Fruit fly (Drosophila melanogaster) whole organism, embryonic: Measurements from ENCODE around the gene CG43925.

ENCODE experiments used
- Adf1 ChIP-seq: fragments of 200-800 bp; sonication (Bioruptor generic); IDR thresholded peaks from 2 replicates; pipeline ENCODE4 v1.3.6; 2022; ENCODE audit warnings: missing biosample characterization, missing genetic modification characterization
- CG11247 ChIP-seq: fragments of 200-800 bp; sonication (Bioruptor generic); IDR thresholded peaks from 2 replicates; pipeline ENCODE4 v1.3.6; 2022; ENCODE audit warnings: missing biosample characterization, missing genetic modification characterization
- CG12659 ChIP-seq: fragments of 200-800 bp; sonication (Bioruptor generic); optimal IDR thresholded peaks from 3 replicates; lab custom pipeline; 2017; ENCODE audit warnings: mild to moderate bottlenecking, missing biosample characterization, missing genetic modification reagents, missing genetic modification characterization
- CG13775 ChIP-seq: fragments of 200-800 bp; sonication (Bioruptor generic); optimal IDR thresholded peaks from 3 replicates; lab custom pipeline; 2017; ENCODE audit warnings: missing biosample characterization, mild to moderate bottlenecking, missing genetic modification characterization
- CG14014 ChIP-seq: fragments of 200-800 bp; sonication (Bioruptor generic); IDR thresholded peaks from 2 replicates; pipeline ENCODE4 v1.3.6; 2022; ENCODE audit warnings: missing biosample characterization, missing genetic modification characterization
- CG15073 ChIP-seq: fragments of 200-800 bp; sonication (Bioruptor generic); optimal IDR thresholded peaks from 2 replicates; lab custom pipeline; 2016; ENCODE audit warnings: missing biosample characterization, missing genetic modification characterization
- CG15269 ChIP-seq: fragments of 200-800 bp; sonication (Bioruptor generic); optimal IDR thresholded peaks from 2 replicates; lab custom pipeline; 2018; ENCODE audit warnings: missing biosample characterization, mild to moderate bottlenecking, missing genetic modification characterization, moderate library complexity
- CG16815 ChIP-seq: fragments of 200-800 bp; sonication (Bioruptor generic); optimal IDR thresholded peaks from 3 replicates; lab custom pipeline; 2017; ENCODE audit warnings: missing biosample characterization, mild to moderate bottlenecking, missing genetic modification characterization
- CG17568 ChIP-seq: fragments of 200-800 bp; sonication (Bioruptor generic); optimal IDR thresholded peaks from 2 replicates; lab custom pipeline; 2018; ENCODE audit warnings: missing biosample characterization, mild to moderate bottlenecking, missing genetic modification characterization, moderate library complexity
- CG32767 ChIP-seq: fragments of 200-800 bp; sonication (Bioruptor generic); IDR thresholded peaks from 2 replicates; pipeline ENCODE4 v1.3.6; 2022; ENCODE audit warnings: missing biosample characterization, missing genetic modification characterization
- CG3726 ChIP-seq: fragments of 200-800 bp; sonication (Bioruptor generic); IDR thresholded peaks from 3 replicates; pipeline ENCODE4, ENCODE4 v1.3.6; 2022; ENCODE audit warnings: missing biosample characterization, missing genetic modification characterization
- CG4707 ChIP-seq: fragments of 200-800 bp; sonication (Bioruptor generic); optimal IDR thresholded peaks from 2 replicates; lab custom pipeline; 2018; ENCODE audit warnings: missing biosample characterization, mild to moderate bottlenecking, missing genetic modification characterization, moderate library complexity
- CG6689 ChIP-seq: fragments of 200-800 bp; sonication (Bioruptor generic); IDR thresholded peaks from 2 replicates; pipeline ENCODE4 v1.3.6; 2022; ENCODE audit warnings: missing biosample characterization, missing genetic modification characterization
- CG7745 ChIP-seq: fragments of 200-800 bp; sonication (Bioruptor generic); optimal IDR thresholded peaks from 2 replicates; lab custom pipeline; 2018; ENCODE audit warnings: missing biosample characterization, mild to moderate bottlenecking, missing genetic modification characterization, moderate library complexity
- CG8765 ChIP-seq: fragments of 200-800 bp; sonication (Bioruptor generic); IDR thresholded peaks from 2 replicates; pipeline ENCODE4 v1.3.6; 2022; ENCODE audit warnings: missing biosample characterization, missing genetic modification characterization
- CkIIα-i1 ChIP-seq: fragments of 200-800 bp; sonication (Bioruptor generic); IDR thresholded peaks from 2 replicates; pipeline ENCODE4 v1.3.6; 2022; ENCODE audit warnings: missing biosample characterization, missing genetic modification characterization
- CoRest ChIP-seq: fragments of 200-800 bp; sonication (Bioruptor generic); optimal IDR thresholded peaks from 3 replicates; lab custom pipeline; 2018; ENCODE audit warnings: missing biosample characterization, mild to moderate bottlenecking, missing genetic modification characterization, moderate library complexity
- Dll ChIP-seq: fragments of 200-800 bp; sonication (Bioruptor generic); IDR thresholded peaks from 4 replicates; pipeline ENCODE4 v1.3.6; 2022; ENCODE audit warnings: missing biosample characterization, missing genetic modification characterization; ENCODE audit not compliant: partially characterized antibody
- E2f1 ChIP-seq: fragments of 200-800 bp; sonication (Bioruptor generic); IDR thresholded peaks from 2 replicates; pipeline ENCODE4 v1.3.6; 2022; ENCODE audit warnings: missing biosample characterization, missing genetic modification characterization
- Gsc ChIP-seq: fragments of 200-800 bp; sonication (Bioruptor generic); IDR thresholded peaks from 2 replicates; pipeline ENCODE4 v1.3.6; 2022; ENCODE audit warnings: missing biosample characterization, missing genetic modification characterization
- HLH54F ChIP-seq: fragments of 200-800 bp; sonication (Bioruptor generic); optimal IDR thresholded peaks from 3 replicates; lab custom pipeline; 2016; ENCODE audit warnings: missing biosample characterization, missing genetic modification characterization
- Hr39 ChIP-seq: fragments of >200 bp; optimal IDR thresholded peaks from 2 replicates; lab custom pipeline; 2017
- Myb ChIP-seq: fragments of 200-800 bp; sonication (Bioruptor generic); optimal IDR thresholded peaks from 2 replicates; lab custom pipeline; 2016; ENCODE audit warnings: missing biosample characterization, missing genetic modification characterization
- Nf-YA ChIP-seq: fragments of 200-800 bp; sonication (Bioruptor generic); IDR thresholded peaks from 2 replicates; pipeline ENCODE4 v1.3.6; 2022; ENCODE audit warnings: missing biosample characterization, missing genetic modification characterization
- Nf-YC ChIP-seq: fragments of 200-800 bp; optimal IDR thresholded peaks from 3 replicates; lab custom pipeline; 2019; ENCODE audit warnings: missing biosample characterization, mild to moderate bottlenecking, missing genetic modification characterization, moderate library complexity
- PHDP ChIP-seq: fragments of 200-800 bp; sonication (Bioruptor generic); optimal IDR thresholded peaks from 3 replicates; lab custom pipeline; 2018; ENCODE audit warnings: missing biosample characterization, mild to moderate bottlenecking, missing genetic modification characterization, moderate library complexity
- Poxn ChIP-seq: fragments of 200-800 bp; sonication (Bioruptor generic); IDR thresholded peaks from 2 replicates; pipeline ENCODE4 v1.3.6; 2022; ENCODE audit warnings: missing biosample characterization, missing genetic modification characterization
- Side ChIP-seq: fragments of 200-800 bp; sonication (Bioruptor generic); optimal IDR thresholded peaks from 2 replicates; lab custom pipeline; 2016; ENCODE audit warnings: missing biosample characterization, missing genetic modification characterization
- Tbp ChIP-seq: fragments of >200 bp; optimal IDR thresholded peaks from 2 replicates; lab custom pipeline; 2018; ENCODE audit warnings: missing biosample characterization, missing genetic modification characterization
- Usf ChIP-seq: fragments of 200-800 bp; sonication (Bioruptor generic); optimal IDR thresholded peaks from 2 replicates; lab custom pipeline; 2017; ENCODE audit warnings: missing genotype, missing biosample characterization, missing genetic modification characterization
- Xbp1 ChIP-seq: fragments of 200-800 bp; sonication (Bioruptor generic); optimal IDR thresholded peaks from 3 replicates; lab custom pipeline; 2016; ENCODE audit warnings: missing biosample characterization, mild to moderate bottlenecking, missing genetic modification characterization
- ase ChIP-seq: fragments of 200-800 bp; sonication (Bioruptor generic); IDR thresholded peaks from 3 replicates; pipeline ENCODE4 v1.3.6; 2022; ENCODE audit warnings: missing biosample characterization, missing genetic modification characterization
- az2 ChIP-seq: fragments of 200-800 bp; sonication (Bioruptor generic); optimal IDR thresholded peaks from 3 replicates; lab custom pipeline; 2016; ENCODE audit warnings: missing biosample characterization, missing genetic modification characterization
- bcd ChIP-seq: fragments of 200-800 bp; sonication (Bioruptor generic); optimal IDR thresholded peaks from 2 replicates; lab custom pipeline; 2017; ENCODE audit warnings: missing biosample characterization, mild to moderate bottlenecking, missing genetic modification characterization
- chif ChIP-seq, 2 experiments: fragments of 200-800 bp; sonication (Bioruptor generic); optimal IDR thresholded peaks; 3 replicates each; lab custom pipeline; 2016; ENCODE audit warnings: missing biosample characterization in 2 of 2, missing genetic modification characterization in 2 of 2
- dan ChIP-seq: fragments of 200-800 bp; sonication (Bioruptor generic); IDR thresholded peaks from 2 replicates; pipeline ENCODE4 v1.3.6; 2022; ENCODE audit warnings: missing biosample characterization, missing genetic modification characterization
- esg ChIP-seq: fragments of 200-800 bp; sonication (Bioruptor generic); conservative IDR thresholded peaks from 2 replicates; pipeline ENCODE4 v1.3.6; 2022; ENCODE audit warnings: missing biosample characterization, missing genetic modification characterization
- gt ChIP-seq: fragments of 200-800 bp; sonication (Bioruptor generic); IDR thresholded peaks from 2 replicates; pipeline ENCODE4 v1.3.6; 2022; ENCODE audit warnings: missing biosample characterization, missing genetic modification characterization
- hb ChIP-seq: fragments of 200-800 bp; sonication (Bioruptor generic); IDR thresholded peaks from 3 replicates; pipeline ENCODE4 v1.3.6; 2022; ENCODE audit warnings: missing biosample characterization, missing genetic modification characterization; ENCODE audit not compliant: partially characterized antibody
- knrl ChIP-seq: fragments of 200-800 bp; sonication (Bioruptor generic); IDR thresholded peaks from 3 replicates; pipeline ENCODE4 v1.3.6; 2022; ENCODE audit warnings: missing biosample characterization, missing genetic modification characterization; ENCODE audit not compliant: partially characterized antibody
- lab ChIP-seq: fragments of 200-800 bp; sonication (Bioruptor generic); optimal IDR thresholded peaks from 3 replicates; lab custom pipeline; 2017; ENCODE audit warnings: missing biosample characterization, missing genetic modification characterization, mild to moderate bottlenecking, moderate library complexity, missing genetic modification reagents
- lbe ChIP-seq: fragments of 200-800 bp; sonication (Bioruptor generic); optimal IDR thresholded peaks from 2 replicates; lab custom pipeline; 2016; ENCODE audit warnings: missing biosample characterization, mild to moderate bottlenecking, missing genetic modification characterization
- mld ChIP-seq: fragments of 200-800 bp; sonication (Bioruptor generic); IDR thresholded peaks from 3 replicates; pipeline ENCODE4 v1.3.6; 2022; ENCODE audit warnings: missing biosample characterization, missing genetic modification characterization; ENCODE audit not compliant: partially characterized antibody
- nmo ChIP-seq: fragments of 200-800 bp; sonication (Bioruptor generic); optimal IDR thresholded peaks from 2 replicates; lab custom pipeline; 2018; ENCODE audit warnings: missing biosample characterization, mild to moderate bottlenecking, missing genetic modification characterization, moderate library complexity
- pfk ChIP-seq: fragments of 200-800 bp; sonication (Bioruptor generic); optimal IDR thresholded peaks from 2 replicates; lab custom pipeline; 2018; ENCODE audit warnings: missing biosample characterization, mild to moderate bottlenecking, missing genetic modification characterization, moderate library complexity
- rib ChIP-seq: fragments of 200-800 bp; sonication (Bioruptor generic); IDR thresholded peaks from 2 replicates; pipeline ENCODE4 v1.3.6; 2022; ENCODE audit warnings: missing biosample characterization, missing genetic modification characterization
- sens-2 ChIP-seq: fragments of 200-800 bp; sonication (Bioruptor generic); IDR thresholded peaks from 2 replicates; pipeline ENCODE4 v1.3.6; 2022; ENCODE audit warnings: missing biosample characterization, missing genetic modification characterization
- tap ChIP-seq: fragments of 200-800 bp; optimal IDR thresholded peaks from 3 replicates; lab custom pipeline; 2019; ENCODE audit warnings: missing biosample characterization, mild to moderate bottlenecking, missing genetic modification characterization, moderate library complexity
- trem ChIP-seq: fragments of 200-800 bp; optimal IDR thresholded peaks from 3 replicates; lab custom pipeline; 2019; ENCODE audit warnings: missing biosample characterization, mild to moderate bottlenecking, missing genetic modification characterization, moderate library complexity
- tx ChIP-seq: fragments of 200-800 bp; sonication (Bioruptor generic); optimal IDR thresholded peaks from 2 replicates; lab custom pipeline; 2016; ENCODE audit warnings: missing biosample characterization, missing genetic modification characterization
- wdn ChIP-seq: fragments of 200-800 bp; sonication (Bioruptor generic); IDR thresholded peaks from 2 replicates; pipeline ENCODE4 v1.3.6; 2022; ENCODE audit warnings: missing biosample characterization, missing genetic modification characterization
- wor ChIP-seq: fragments of 200-800 bp; sonication (Bioruptor generic); IDR thresholded peaks from 2 replicates; pipeline ENCODE4 v1.3.6; 2022; ENCODE audit warnings: missing biosample characterization, missing genetic modification characterization

CG43925 gene

dm6 chr2L:13222225-13222648 lies 46.0 kb downstream of the CG43925 start, which contains the start of the genes Ski6 and CG16812 (continued):
- TF ChIP-seq E2f1 (GFP tag; lab: Robert Waterston, UW) (peak; percentile 68), CkIIα-i1 (GFP tag; lab: Robert Waterston, UW) (no peak), Dll (GFP tag; lab: Robert Waterston, UW) (peak; percentile 51; the same call in 2 of the 4 replicates), ase (GFP tag; lab: Robert Waterston, UW) (peak; percentile 65; the same call in 2 of the 3 replicates), Poxn (GFP tag; lab: Robert Waterston, UW) (no peak), CG15073 (GFP tag; lab: Kevin White, UChicago) (no peak), esg (GFP tag; lab: Robert Waterston, UW) (peak; percentile 43), gt (no peak), CG17568 (GFP tag; lab: Kevin White, UChicago) (peak; percentile 83), Usf (no peak), chif (GFP tag; optimal IDR thresholded peaks at IDR 0.05; lab: Kevin White, UChicago) (peak in 1 of 2 experiments; percentile 15), hb (no peak), CG11247 (GFP tag; lab: Robert Waterston, UW) (peak; percentile 52; the same call in 1 of the 2 replicates), Adf1 (GFP tag; lab: Robert Waterston, UW) (no peak), CG32767 (GFP tag; lab: Robert Waterston, UW) (no peak), Hr39 (lab: Kevin White, UChicago) (no peak), tap (tag; lab: Kevin White, UChicago) (no peak), rib (GFP tag; lab: Robert Waterston, UW) (no peak), Tbp (no peak), knrl (GFP tag; lab: Robert Waterston, UW) (no peak), pfk (GFP tag; lab: Kevin White, UChicago) (no peak), trem (peak; percentile 89), lbe (no peak), CG6689 (GFP tag; lab: Robert Waterston, UW) (peak; percentile 68), CG8765 (GFP tag; lab: Robert Waterston, UW) (no peak), az2 (GFP tag; lab: Kevin White, UChicago) (peak; percentile 71), wdn (GFP tag; lab: Robert Waterston, UW) (peak; percentile 41; the same call in 1 of the 2 replicates), wor (GFP tag; lab: Robert Waterston, UW) (no peak), PHDP (tag; lab: Kevin White, UChicago) (no peak), CG7745 (tag; lab: Kevin White, UChicago) (no peak), CoRest (tag; lab: Kevin White, UChicago) (peak; percentile 81), CG3726 (GFP tag; lab: Robert Waterston, UW) (no peak), Gsc (GFP tag; lab: Robert Waterston, UW) (no peak), Myb (GFP tag; lab: Kevin White, UChicago) (no peak), CG13775 (GFP tag; lab: Kevin White, UChicago) (peak; percentile 65), CG4707 (GFP tag; lab: Kevin White, UChicago) (no peak), Xbp1 (GFP tag; lab: Kevin White, UChicago) (peak; percentile 74), bcd (GFP tag; lab: Kevin White, UChicago) (peak; percentile 49), Nf-YC (tag; lab: Kevin White, UChicago) (no peak), mld (no peak), CG14014 (peak; percentile 53; the same call in 1 of the 2 replicates), nmo (GFP tag; lab: Kevin White, UChicago) (peak; percentile 84), CG15269 (peak; percentile 83), lab (GFP tag; lab: Kevin White, UChicago) (no peak), Side (GFP tag; lab: Kevin White, UChicago) (no peak), tx (GFP tag; lab: Kevin White, UChicago) (no peak), CG16815 (GFP tag; lab: Kevin White, UChicago) (peak; percentile 60), dan (no peak), sens-2 (GFP tag; lab: Robert Waterston, UW) (no peak), CG12659 (GFP tag; lab: Kevin White, UChicago) (peak; percentile 82), HLH54F (GFP tag; lab: Kevin White, UChicago) (no peak), Nf-YA (GFP tag; lab: Robert Waterston, UW) (0 out of 2 replicates have a peak, but pooled peaks have one; percentile 4)
